Worm (Caenorhabditis elegans) whole organism, L2 larva: ENCODE data around the gene sprr-2.

ENCODE experiments used
- C34F6.9 ChIP-seq: fragments of 150-350 bp; optimal IDR thresholded peaks from 2 replicates; lab custom pipeline; 2014; ENCODE audit warnings: missing biosample characterization, missing genetic modification characterization
- F13H6.1 ChIP-seq: sonication (generic microtip); optimal IDR thresholded peaks from 2 replicates; lab custom pipeline; 2016; ENCODE audit warnings: missing genetic modification characterization, missing compliant biosample characterization
- R02D3.7 ChIP-seq: fragments of 150-350 bp; optimal IDR thresholded peaks from 2 replicates; lab custom pipeline; 2014; ENCODE audit warnings: missing biosample characterization, missing genetic modification characterization
- Y55F3AM.14 ChIP-seq: fragments of 200-800 bp; sonication (Bioruptor generic); optimal IDR thresholded peaks from 2 replicates; lab custom pipeline; 2018; ENCODE audit warnings: mild to moderate bottlenecking, missing genetic modification characterization, missing compliant biosample characterization
- ama-1 ChIP-seq: fragments of 150-350 bp; optimal IDR thresholded peaks from 2 replicates; lab custom pipeline; 2018; ENCODE audit warnings: inconsistent platforms
- blmp-1 ChIP-seq: sonication (generic microtip); optimal IDR thresholded peaks from 2 replicates; lab custom pipeline; 2017; ENCODE audit warnings: missing genetic modification characterization, mild to moderate bottlenecking, missing compliant biosample characterization, antibody characterized with exemption, moderate library complexity; ENCODE audit not compliant: insufficient read depth
- crh-2 ChIP-seq: sonication (generic microtip); optimal IDR thresholded peaks from 2 replicates; lab custom pipeline; 2017; ENCODE audit warnings: missing biosample characterization, missing genetic modification characterization
- dmd-4 ChIP-seq: sonication (generic microtip); optimal IDR thresholded peaks from 2 replicates; lab custom pipeline; 2017; ENCODE audit warnings: missing biosample characterization, missing genetic modification characterization
- egl-27 ChIP-seq: sonication (generic microtip); optimal IDR thresholded peaks from 3 replicates; lab custom pipeline; 2017; ENCODE audit warnings: missing biosample characterization, missing genetic modification reagents, missing genetic modification characterization
- elt-3 ChIP-seq: sonication (generic microtip); optimal IDR thresholded peaks from 2 replicates; lab custom pipeline; 2017; ENCODE audit warnings: missing biosample characterization, missing genetic modification characterization
- fos-1 ChIP-seq: fragments of 150-350 bp; optimal IDR thresholded peaks from 2 replicates; lab custom pipeline; 2014; ENCODE audit warnings: missing biosample characterization, missing genetic modification characterization
- gmeb-1 ChIP-seq: fragments of 150-350 bp; optimal IDR thresholded peaks from 2 replicates; lab custom pipeline; 2014; ENCODE audit warnings: missing biosample characterization, missing genetic modification characterization
- lin-11 ChIP-seq: fragments of 150-350 bp; sonication (generic microtip); optimal IDR thresholded peaks from 2 replicates; lab custom pipeline; 2014; ENCODE audit warnings: missing biosample characterization, missing genetic modification characterization, inconsistent platforms, mixed read lengths
- lin-13 ChIP-seq: fragments of 150-350 bp; optimal IDR thresholded peaks from 2 replicates; lab custom pipeline; 2014; ENCODE audit warnings: missing biosample characterization, missing genetic modification reagents, missing genetic modification characterization
- lin-39 ChIP-seq: fragments of 150-350 bp; optimal IDR thresholded peaks from 2 replicates; lab custom pipeline; 2014; ENCODE audit warnings: missing biosample characterization, missing genetic modification reagents, missing genetic modification characterization
- lsy-2 ChIP-seq, 2 experiments: fragments of 150-350 bp in 1 of 2; sonication (generic microtip) in 1 of 2; optimal IDR thresholded peaks; 2 replicates each; lab custom pipeline; 2014 to 2017; ENCODE audit warnings: missing biosample characterization in 2 of 2, missing genetic modification characterization in 2 of 2
- mab-5 ChIP-seq: fragments of 150-350 bp; optimal IDR thresholded peaks from 2 replicates; lab custom pipeline; 2014; ENCODE audit warnings: missing biosample characterization, missing genetic modification characterization
- mdl-1 ChIP-seq, 2 experiments: fragments of 150-350 bp in 1 of 2; sonication (generic microtip) in 1 of 2; optimal IDR thresholded peaks; 2 replicates each; lab custom pipeline; 2017; ENCODE audit warnings: missing biosample characterization in 2 of 2, missing genetic modification characterization in 2 of 2
- nhr-10 ChIP-seq: sonication (generic microtip); optimal IDR thresholded peaks from 2 replicates; lab custom pipeline; 2017; ENCODE audit warnings: missing biosample characterization, missing genetic modification characterization
- nhr-11 ChIP-seq: fragments of 150-350 bp; optimal IDR thresholded peaks from 2 replicates; lab custom pipeline; 2014; ENCODE audit warnings: missing biosample characterization, missing genetic modification characterization
- nhr-129 ChIP-seq: fragments of 150-350 bp; optimal IDR thresholded peaks from 2 replicates; lab custom pipeline; 2014; ENCODE audit warnings: missing biosample characterization, missing genetic modification characterization
- nhr-21 ChIP-seq: fragments of 150-350 bp; optimal IDR thresholded peaks from 2 replicates; lab custom pipeline; 2014; ENCODE audit warnings: missing biosample characterization, missing genetic modification characterization
- nhr-23 ChIP-seq: fragments of 150-350 bp; optimal IDR thresholded peaks from 2 replicates; lab custom pipeline; 2014; ENCODE audit warnings: missing biosample characterization, missing genetic modification reagents, missing genetic modification characterization
- nhr-237 ChIP-seq: fragments of 150-350 bp; optimal IDR thresholded peaks from 2 replicates; lab custom pipeline; 2014; ENCODE audit warnings: missing biosample characterization, missing genetic modification characterization
- nhr-25 ChIP-seq: fragments of 150-350 bp; sonication (generic microtip); optimal IDR thresholded peaks from 3 replicates; lab custom pipeline; 2014; ENCODE audit warnings: missing biosample characterization, missing genetic modification characterization
- nhr-6 ChIP-seq: fragments of 150-350 bp; optimal IDR thresholded peaks from 2 replicates; lab custom pipeline; 2014; ENCODE audit warnings: missing biosample characterization, missing genetic modification characterization
- nhr-77 ChIP-seq: fragments of 150-350 bp; optimal IDR thresholded peaks from 2 replicates; lab custom pipeline; 2014; ENCODE audit warnings: missing biosample characterization, missing genetic modification characterization
- sem-4 ChIP-seq: fragments of 150-350 bp; optimal IDR thresholded peaks from 2 replicates; lab custom pipeline; 2014; ENCODE audit warnings: missing biosample characterization, missing genetic modification reagents, missing genetic modification characterization
- skn-1 ChIP-seq: sonication (generic microtip); optimal IDR thresholded peaks from 2 replicates; lab custom pipeline; 2017; ENCODE audit warnings: missing biosample characterization, missing genetic modification characterization
- sma-3 ChIP-seq: sonication (generic microtip); optimal IDR thresholded peaks from 2 replicates; lab custom pipeline; 2016; ENCODE audit warnings: missing genetic modification reagents, missing genetic modification characterization, missing compliant biosample characterization
- sma-9 ChIP-seq, 2 experiments: fragments of 150-350 bp in 1 of 2; sonication (generic microtip) in 1 of 2; optimal IDR thresholded peaks; 2 replicates each; lab custom pipeline; 2014 to 2016; ENCODE audit warnings: missing genetic modification characterization in 2 of 2, mild to moderate bottlenecking in 1 of 2, missing biosample characterization in 1 of 2, missing compliant biosample characterization in 1 of 2, missing genetic modification reagents in 1 of 2, moderate library complexity in 1 of 2
- snpc-4 ChIP-seq: fragments of 150-350 bp; optimal IDR thresholded peaks from 2 replicates; lab custom pipeline; 2014; ENCODE audit warnings: missing biosample characterization, missing genetic modification characterization
- unc-39 ChIP-seq: fragments of 150-350 bp; optimal IDR thresholded peaks from 2 replicates; lab custom pipeline; 2014; ENCODE audit warnings: missing biosample characterization, missing genetic modification characterization
- unc-55 ChIP-seq: fragments of 150-350 bp; sonication (generic microtip); optimal IDR thresholded peaks from 3 replicates; lab custom pipeline; 2014; ENCODE audit warnings: missing biosample characterization, missing genetic modification reagents, missing genetic modification characterization
- zag-1 ChIP-seq: fragments of 150-350 bp; optimal IDR thresholded peaks from 2 replicates; lab custom pipeline; 2014; ENCODE audit warnings: missing biosample characterization, missing genetic modification characterization
- ztf-1 ChIP-seq: fragments of 200-800 bp; sonication (Bioruptor generic); conservative IDR thresholded peaks from 2 replicates; pipeline ENCODE4 v1.3.6; 2022; ENCODE audit warnings: missing genetic modification characterization, missing compliant biosample characterization
- ztf-4 ChIP-seq: fragments of 150-350 bp; optimal IDR thresholded peaks from 2 replicates; lab custom pipeline; 2014; ENCODE audit warnings: missing biosample characterization, missing genetic modification characterization

sprr-2 gene

DNA sequence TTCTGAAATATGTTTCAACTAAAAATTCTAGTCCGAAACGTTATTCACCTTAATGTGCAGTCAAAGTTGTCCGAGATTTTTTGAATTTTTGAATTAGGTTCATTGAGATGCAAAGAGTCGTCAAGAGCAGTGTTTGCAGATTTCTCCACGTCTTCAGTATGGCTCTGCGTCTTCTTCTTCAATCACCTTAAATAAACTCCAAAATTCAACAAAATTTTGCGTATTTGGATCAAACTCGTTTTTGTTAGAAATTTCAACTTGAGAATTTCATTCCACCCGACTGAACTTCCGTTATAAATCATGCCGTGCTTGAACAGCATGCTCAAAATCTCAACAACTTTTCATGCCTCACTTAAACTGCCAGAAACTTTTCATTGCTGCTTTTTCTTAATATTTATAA is 18.8 kb downstream of the sprr-2 start, which contains the start of gene T04C10.3:
TSS of gene T04C10.3 (plus strand) at position 301 of the 400 bp plus-strand sequence.
- TF ChIP-seq ztf-4, result no peak
- TF ChIP-seq crh-2, result no peak
- no peak for TF ChIP-seq lin-13
- no peak for TF ChIP-seq snpc-4 (tag; lab: Kevin White, UChicago)
- no peak for TF ChIP-seq lin-39 (tag; lab: Kevin White, UChicago)
- TF ChIP-seq egl-27 (tag; lab: Kevin White, UChicago), result no peak
- no peak for TF ChIP-seq nhr-237
- no peak for TF ChIP-seq skn-1
- TF ChIP-seq nhr-11 (tag; lab: Kevin White, UChicago), result no peak
- TF ChIP-seq elt-3 (tag; lab: Kevin White, UChicago), result no peak
- TF ChIP-seq R02D3.7 (tag; lab: Kevin White, UChicago), result no peak
- TF ChIP-seq nhr-23 (tag; lab: Kevin White, UChicago), result no peak

DNA sequence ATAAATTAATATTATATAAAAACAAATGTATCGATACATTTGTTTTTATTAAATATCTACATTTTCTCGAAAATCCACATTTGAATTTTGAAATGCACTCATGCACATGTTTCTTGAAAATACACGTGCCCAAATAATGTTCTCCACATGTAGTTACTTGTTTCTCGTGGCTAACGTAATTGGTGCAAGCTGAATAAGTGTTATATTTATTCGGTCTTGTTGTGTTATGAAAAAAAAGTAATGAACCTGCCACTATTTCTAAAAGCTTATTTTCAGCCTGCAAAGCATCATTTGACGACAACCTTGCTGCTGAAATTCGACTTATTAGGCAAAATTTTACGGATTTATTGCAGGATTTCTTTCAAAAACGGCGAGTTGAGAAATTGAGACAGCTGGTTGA is 20.2 kb downstream of the sprr-2 start:
- TF ChIP-seq unc-55 (GFP tag; lab: Kevin White, UChicago) (peak; percentile 94), nhr-129 (peak; percentile 90), snpc-4 (tag; lab: Kevin White, UChicago) (peak; percentile 64), gmeb-1 (peak; percentile 84), egl-27 (tag; lab: Kevin White, UChicago) (peak; percentile 66), nhr-25 (tag; lab: Kevin White, UChicago) (peak; percentile 72), C34F6.9 (peak; percentile 95), dmd-4 (peak; percentile 19), nhr-21 (tag; lab: Kevin White, UChicago) (peak; percentile 83), ztf-4 (peak; percentile 67), elt-3 (tag; lab: Kevin White, UChicago) (no peak), sem-4 (tag; lab: Kevin White, UChicago) (no peak), crh-2 (peak; percentile 87), ztf-1 (no peak), zag-1 (tag; lab: Kevin White, UChicago) (peak; percentile 11), lsy-2 (tag; optimal IDR thresholded peaks at IDR 0.05; lab: Kevin White, UChicago) (peak; percentile 57 to 81), lin-13 (peak; percentile 55), skn-1 (no peak), mab-5 (tag; lab: Kevin White, UChicago) (peak; percentile 62), Y55F3AM.14 (GFP tag; lab: Kevin White, UChicago) (no peak), nhr-6 (tag; lab: Kevin White, UChicago) (peak; percentile 87), sma-3 (GFP tag; lab: Kevin White, UChicago) (peak; percentile 53), ama-1 (lab: Kevin White, UChicago) (no peak), nhr-10 (tag; lab: Kevin White, UChicago) (peak; percentile 48), blmp-1 (tag; lab: Kevin White, UChicago) (peak; percentile 48), fos-1 (tag; lab: Kevin White, UChicago) (peak; percentile 58), mdl-1 (tag; optimal IDR thresholded peaks at IDR 0.05; lab: Kevin White, UChicago) (peak; percentile 49 to 62), lin-39 (tag; lab: Kevin White, UChicago) (no peak), F13H6.1 (tag; lab: Kevin White, UChicago) (peak; percentile 63), unc-39 (tag; lab: Kevin White, UChicago) (no peak), sma-9 (GFP tag; optimal IDR thresholded peaks at IDR 0.05; lab: Kevin White, UChicago) (peak; percentile 91), sma-9 (tag; optimal IDR thresholded peaks at IDR 0.05; lab: Kevin White, UChicago) (no peak)

DNA sequence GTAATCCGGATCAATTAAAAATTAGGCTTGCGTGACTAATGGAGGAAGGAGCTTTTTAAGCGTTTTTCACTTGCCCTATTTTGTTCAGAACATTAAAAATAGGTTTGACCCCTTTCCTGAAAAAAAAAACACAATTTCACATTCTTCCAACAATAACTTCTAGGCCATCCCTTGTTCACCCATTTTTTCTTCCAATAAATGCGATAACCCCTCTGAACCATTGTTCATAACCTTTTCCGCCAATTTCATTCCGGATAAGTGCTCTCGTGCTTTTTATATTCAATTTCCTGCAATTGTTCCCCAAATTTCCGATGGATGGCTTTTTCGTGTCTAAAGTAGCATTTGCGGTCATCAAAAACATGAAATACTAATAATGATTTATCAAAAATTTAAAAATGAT is 22.2 kb downstream of the sprr-2 start:
- no peak for TF ChIP-seq nhr-77
- TF ChIP-seq lsy-2 (tag; optimal IDR thresholded peaks at IDR 0.05; lab: Kevin White, UChicago), result no peak
- no peak for TF ChIP-seq zag-1 (tag; lab: Kevin White, UChicago)
- no peak for TF ChIP-seq mdl-1 (tag; optimal IDR thresholded peaks at IDR 0.05; lab: Kevin White, UChicago)
- TF ChIP-seq gmeb-1, result peak; percentile 1
- TF ChIP-seq nhr-21 (tag; lab: Kevin White, UChicago), result peak; percentile 25
- no peak for TF ChIP-seq lin-11 (tag; lab: Kevin White, UChicago)
- peak; percentile 9 for TF ChIP-seq C34F6.9
- TF ChIP-seq R02D3.7 (tag; lab: Kevin White, UChicago), result no peak
- TF ChIP-seq elt-3 (tag; lab: Kevin White, UChicago), result no peak
- TF ChIP-seq blmp-1 (tag; lab: Kevin White, UChicago), result no peak
- no peak for TF ChIP-seq mab-5 (tag; lab: Kevin White, UChicago)
- peak; percentile 0 for TF ChIP-seq nhr-25 (tag; lab: Kevin White, UChicago)
- no peak for TF ChIP-seq fos-1 (tag; lab: Kevin White, UChicago)
- peak; percentile 5 for TF ChIP-seq unc-55 (GFP tag; lab: Kevin White, UChicago)
- no peak for TF ChIP-seq unc-39 (tag; lab: Kevin White, UChicago)
- TF ChIP-seq sma-9 (GFP tag; optimal IDR thresholded peaks at IDR 0.05; lab: Kevin White, UChicago), result peak; percentile 39
- TF ChIP-seq sma-9 (tag; optimal IDR thresholded peaks at IDR 0.05; lab: Kevin White, UChicago), result no peak
- TF ChIP-seq, all 48 proteins: peak for 6
